Worm (Caenorhabditis elegans): ENCODE data around the gene W04D12.1.

Gene W04D12.1

DNA sequence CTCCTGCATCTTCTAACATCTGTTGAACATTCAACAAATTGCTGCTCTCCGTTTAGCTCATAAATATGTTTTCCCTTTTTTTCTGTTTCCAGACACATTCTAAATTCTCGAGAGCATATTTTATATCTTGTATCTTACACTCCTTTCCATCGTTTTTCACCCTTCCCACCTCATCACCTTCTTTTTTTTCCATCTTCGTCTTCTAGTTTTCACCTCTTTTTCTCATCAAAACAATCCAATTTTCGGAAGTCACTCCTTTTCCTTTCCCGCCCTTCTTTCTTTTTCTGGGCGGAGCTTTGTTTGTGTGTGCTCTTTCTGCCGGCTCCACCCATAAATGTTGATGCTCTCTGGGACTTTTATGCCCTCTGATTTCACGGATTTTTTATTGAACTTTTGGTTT, 13.9 kb upstream of the W04D12.1 start:
- TF ChIP-seq nhr-12 (tag; optimal IDR thresholded peaks at IDR 0.05), result no peak
- TF ChIP-seq hlh-1 (tag; optimal IDR thresholded peaks at IDR 0.05), result no peak
- peak; percentile 58 for TF ChIP-seq ces-1 (GFP tag; optimal IDR thresholded peaks at IDR 0.05)

DNA sequence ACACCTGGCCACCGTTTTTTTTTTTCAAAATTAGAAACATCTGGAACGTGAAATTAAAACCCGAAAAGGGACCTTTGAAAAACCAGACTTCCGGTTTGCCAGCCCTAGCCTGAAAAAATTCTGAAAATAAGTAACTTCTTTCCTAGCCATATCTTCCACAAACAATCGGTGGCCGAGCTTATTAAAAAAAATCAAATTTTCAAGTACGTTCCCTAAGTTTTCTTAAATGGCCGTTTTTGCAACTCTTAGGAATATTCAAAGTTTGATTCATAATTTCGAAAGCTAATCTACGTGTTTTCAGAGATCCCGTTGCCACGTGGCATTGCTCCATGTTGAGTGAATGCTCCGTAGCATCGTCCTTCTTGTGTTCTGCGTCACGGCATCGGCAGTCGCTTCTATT, 13.1 kb upstream of the W04D12.1 start, which contains the start of gene R12B2.8:
Gene R12B2.8, plus strand, starts transcription at position 301 of the 400 bp plus-strand sequence.
- no peak for TF ChIP-seq elt-1 (tag; optimal IDR thresholded peaks at IDR 0.05; ENCODE audit: borderline replicate concordance, insufficient read depth)
- no peak for TF ChIP-seq ceh-39 (tag; optimal IDR thresholded peaks at IDR 0.05)
- TF ChIP-seq drap-1 (GFP tag; optimal IDR thresholded peaks at IDR 0.05), result no peak
- no peak for TF ChIP-seq nhr-12 (tag; optimal IDR thresholded peaks at IDR 0.05)
- no peak for TF ChIP-seq ceh-83 (GFP tag; optimal IDR thresholded peaks at IDR 0.05)
- TF ChIP-seq nhr-28 (tag; optimal IDR thresholded peaks at IDR 0.05), result no peak
- no peak for TF ChIP-seq elt-3 (tag; optimal IDR thresholded peaks at IDR 0.05)
- no peak for TF ChIP-seq lin-13 (tag; optimal IDR thresholded peaks at IDR 0.05)
- no peak for TF ChIP-seq ztf-11 (tag; optimal IDR thresholded peaks at IDR 0.05)
- TF ChIP-seq nhr-2 (tag; optimal IDR thresholded peaks at IDR 0.05), result no peak
- TF ChIP-seq unc-62 (GFP tag; optimal IDR thresholded peaks at IDR 0.05), result no peak
- TF ChIP-seq sem-2 (GFP tag; optimal IDR thresholded peaks at IDR 0.05), result no peak
- no peak for TF ChIP-seq unc-120 (tag; optimal IDR thresholded peaks at IDR 0.05; ENCODE audit: poor library complexity, severe bottlenecking)
- TF ChIP-seq nhr-237 (tag; optimal IDR thresholded peaks at IDR 0.05), result no peak
- no peak for TF ChIP-seq blmp-1 (tag; optimal IDR thresholded peaks at IDR 0.05)

DNA sequence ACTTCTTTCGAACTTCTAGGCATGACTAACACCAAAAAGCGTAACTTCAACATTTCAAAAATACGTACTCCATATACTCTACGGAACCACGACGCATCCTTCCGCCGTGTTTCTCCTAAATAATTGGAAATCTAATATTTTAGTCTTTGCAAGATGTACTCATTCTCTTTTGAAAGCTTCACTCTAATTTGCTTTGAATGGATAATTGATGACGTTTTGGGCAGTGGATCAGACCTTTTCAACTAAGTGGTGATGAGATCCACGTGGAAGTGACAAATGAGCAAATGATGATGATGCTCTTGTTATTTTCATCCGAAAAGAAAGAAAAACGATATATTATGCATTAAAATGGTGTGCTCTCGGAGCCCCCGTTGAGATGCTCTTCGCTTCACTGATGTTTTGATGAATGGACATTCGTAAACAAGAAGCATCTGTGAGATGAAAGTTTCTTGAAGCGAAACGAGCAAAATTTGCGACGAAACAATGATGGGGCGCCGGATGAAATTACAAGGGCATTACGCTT, 12.2 kb upstream of the W04D12.1 start:
- TF ChIP-seq ztf-11 (tag; optimal IDR thresholded peaks at IDR 0.05), result no peak
- no peak for TF ChIP-seq drap-1 (GFP tag; optimal IDR thresholded peaks at IDR 0.05)
- TF ChIP-seq unc-62 (GFP tag; optimal IDR thresholded peaks at IDR 0.05), result peak; percentile 15
- no peak for TF ChIP-seq nhr-12 (tag; optimal IDR thresholded peaks at IDR 0.05)
- no peak for TF ChIP-seq lsy-2 (tag; optimal IDR thresholded peaks at IDR 0.05)
- TF ChIP-seq ceh-39 (tag; optimal IDR thresholded peaks at IDR 0.05), result no peak

DNA sequence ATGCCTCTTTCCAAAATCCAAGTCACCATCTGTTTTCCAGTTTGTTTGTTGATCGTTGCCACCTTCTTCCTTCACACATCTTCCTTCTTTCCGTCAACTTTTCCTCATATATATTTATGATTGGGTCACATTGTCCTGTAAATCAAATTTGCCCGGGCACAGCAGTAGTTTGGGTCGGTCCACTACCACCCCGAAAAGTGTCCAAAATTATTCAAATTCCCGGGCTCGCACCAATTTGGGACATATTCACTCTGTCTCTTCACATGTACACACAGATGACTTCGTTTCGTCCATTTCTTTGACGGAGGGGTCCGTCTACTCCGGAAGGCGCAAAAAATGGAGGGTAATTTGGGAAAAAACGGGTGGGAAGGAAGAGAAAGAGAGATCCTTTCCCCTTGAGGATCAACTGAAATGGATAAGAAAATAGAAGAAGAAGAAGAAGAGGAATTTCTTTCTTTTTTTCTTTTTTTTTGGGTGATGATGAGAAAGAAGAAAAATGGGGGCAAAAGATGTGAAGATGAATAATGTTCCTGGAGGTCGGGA, 9.8 kb upstream of the W04D12.1 start:
- TF ChIP-seq bed-3 (GFP tag; optimal IDR thresholded peaks at IDR 0.05) (no peak), ces-1 (GFP tag; optimal IDR thresholded peaks at IDR 0.05) (peak; percentile 88), ceh-83 (GFP tag; optimal IDR thresholded peaks at IDR 0.05) (no peak)

DNA sequence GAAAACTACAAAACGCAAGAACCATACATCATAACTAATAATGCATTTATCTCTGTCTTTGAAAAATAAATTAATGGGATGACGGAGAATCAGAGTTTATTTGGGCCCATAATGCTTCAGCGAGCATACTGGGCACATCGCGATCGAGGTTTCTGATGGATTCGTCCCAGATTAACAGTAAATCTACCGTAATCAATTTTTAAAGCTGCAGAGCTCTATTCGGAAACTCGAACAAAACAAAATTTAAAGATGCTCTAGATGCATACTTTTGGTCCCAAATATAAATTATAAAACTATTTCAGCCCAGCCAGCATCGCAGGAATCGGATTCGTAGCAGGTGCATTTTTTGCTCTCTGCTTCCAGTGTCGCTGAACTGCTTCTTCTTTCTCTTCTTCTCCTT, 8.7 kb upstream of the W04D12.1 start:
- no peak for TF ChIP-seq mab-5 (tag; optimal IDR thresholded peaks at IDR 0.05)
- TF ChIP-seq nhr-237 (tag; optimal IDR thresholded peaks at IDR 0.05), result no peak
- no peak for TF ChIP-seq ceh-83 (GFP tag; optimal IDR thresholded peaks at IDR 0.05)
- TF ChIP-seq blmp-1 (tag; optimal IDR thresholded peaks at IDR 0.05), result no peak
- no peak for TF ChIP-seq mls-2 (tag; optimal IDR thresholded peaks at IDR 0.05)
- TF ChIP-seq nhr-2 (tag; optimal IDR thresholded peaks at IDR 0.05), result no peak
- no peak for TF ChIP-seq mep-1 (tag; optimal IDR thresholded peaks at IDR 0.05)
- no peak for TF ChIP-seq zip-8 (tag; optimal IDR thresholded peaks at IDR 0.05)
- no peak for TF ChIP-seq pha-4 (tag; optimal IDR thresholded peaks at IDR 0.05)
- TF ChIP-seq unc-120 (tag; optimal IDR thresholded peaks at IDR 0.05; ENCODE audit: poor library complexity, severe bottlenecking), result no peak
- no peak for TF ChIP-seq ceh-43 (GFP tag; optimal IDR thresholded peaks at IDR 0.05)
- TF ChIP-seq sptf-1 (tag; optimal IDR thresholded peaks at IDR 0.05), result no peak
- TF ChIP-seq flh-1 (GFP tag; optimal IDR thresholded peaks at IDR 0.05), result no peak
- no peak for TF ChIP-seq unc-39 (tag; optimal IDR thresholded peaks at IDR 0.05)
- no peak for TF ChIP-seq ham-2 (GFP tag; optimal IDR thresholded peaks at IDR 0.05)
- TF ChIP-seq lin-13 (tag; optimal IDR thresholded peaks at IDR 0.05), result no peak

DNA sequence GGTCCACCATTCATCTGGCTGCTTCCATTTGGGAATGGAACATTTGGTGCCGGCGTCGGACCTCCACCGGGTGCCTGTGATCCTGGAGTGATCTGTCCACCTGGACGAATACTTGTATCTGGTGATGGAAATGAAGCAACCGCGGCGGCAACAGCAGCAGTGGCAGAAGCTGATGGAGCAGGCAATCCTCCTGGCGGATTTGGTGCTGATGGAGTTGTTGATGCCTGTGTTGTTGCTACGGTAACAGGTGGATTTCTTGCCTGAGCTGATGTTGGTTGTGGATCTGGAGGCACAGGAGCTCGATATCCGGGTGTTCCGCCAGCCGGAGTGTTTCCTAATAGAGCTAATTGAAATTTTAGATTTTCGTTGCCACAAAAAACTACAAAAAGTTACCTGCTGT, 4.3 kb upstream of the W04D12.1 start:
- TF ChIP-seq flh-1 (GFP tag; optimal IDR thresholded peaks at IDR 0.05) (no peak), drap-1 (GFP tag; optimal IDR thresholded peaks at IDR 0.05) (no peak), cnd-1 (tag; optimal IDR thresholded peaks at IDR 0.05) (no peak), elt-3 (tag; optimal IDR thresholded peaks at IDR 0.05) (no peak), ces-1 (GFP tag; optimal IDR thresholded peaks at IDR 0.05) (no peak), tbx-8 (GFP tag; optimal IDR thresholded peaks at IDR 0.05) (no peak)

All from whole organism, mixed stage, embryonic.